Worm (Caenorhabditis elegans) whole organism, L4/young adult: ENCODE data around the gene C33D9.3.
"Not testable (repeated sequence)": the region's sequence is repeated elsewhere in the genome, so short reads cannot be mapped to it uniquely, and the experiment has no call there.

ENCODE experiments used
- W03F9.2 ChIP-seq: fragments of 150-350 bp; optimal IDR thresholded peaks from 2 replicates; lab custom pipeline; 2014; ENCODE audit warnings: missing biosample characterization, missing genetic modification characterization
- dao-5 ChIP-seq: sonication (generic microtip); optimal IDR thresholded peaks from 2 replicates; lab custom pipeline; 2016; ENCODE audit warnings: missing genotype, missing genetic modification characterization, moderate library complexity, missing compliant biosample characterization
- him-1 ChIP-seq: sonication (generic microtip); optimal IDR thresholded peaks from 2 replicates; lab custom pipeline; 2016; ENCODE audit warnings: missing genotype, missing genetic modification reagents, missing genetic modification characterization, missing compliant biosample characterization

Gene C33D9.3

DNA sequence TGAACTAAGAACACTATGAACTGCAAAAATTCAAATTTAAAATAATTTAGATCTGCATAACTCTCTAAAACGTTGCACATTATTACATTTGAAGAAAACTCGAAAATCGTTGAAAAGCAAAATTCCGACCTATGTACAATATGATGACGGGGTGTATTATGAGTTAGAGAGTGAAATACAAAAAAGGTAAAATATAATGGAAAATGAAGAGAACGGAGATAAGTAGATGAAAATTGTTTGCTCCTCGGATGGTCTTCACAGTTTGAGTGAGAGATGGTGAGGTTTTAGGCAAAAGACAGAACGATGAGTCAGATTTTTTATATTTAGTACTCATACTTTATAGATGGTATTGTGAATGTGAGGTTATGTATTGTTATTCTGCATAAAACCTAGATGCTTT is 14.6 kb upstream of the C33D9.3 start:
- no peak for TF ChIP-seq him-1
- no peak for TF ChIP-seq W03F9.2 (tag; lab: Kevin White, UChicago)
- no peak for TF ChIP-seq dao-5 (tag; lab: Kevin White, UChicago)

- TF ChIP-seq him-1: no peak
- TF ChIP-seq dao-5 (tag; lab: Kevin White, UChicago): no peak
- no peak for TF ChIP-seq W03F9.2 (tag; lab: Kevin White, UChicago)
Measured at ce11 chrIV:8798255-8798654, 5.5 kb upstream of the C33D9.3 start, which contains the start of gene clec-182. Gene clec-182 (minus strand): TSS chrIV:8798355.

- TF ChIP-seq him-1 (peak; percentile 73), dao-5 (tag; lab: Kevin White, UChicago) (no peak)
Measured at ce11 chrIV:8796246-8796645, 3.5 kb upstream of the C33D9.3 start.

ce11 chrIV:8794895-8795665 is 2.4 kb upstream of the C33D9.3 start:
- TF ChIP-seq dao-5 (tag; lab: Kevin White, UChicago): no peak
- TF ChIP-seq him-1: peak; percentile 90
- peak; percentile 67 for TF ChIP-seq W03F9.2 (tag; lab: Kevin White, UChicago)

DNA sequence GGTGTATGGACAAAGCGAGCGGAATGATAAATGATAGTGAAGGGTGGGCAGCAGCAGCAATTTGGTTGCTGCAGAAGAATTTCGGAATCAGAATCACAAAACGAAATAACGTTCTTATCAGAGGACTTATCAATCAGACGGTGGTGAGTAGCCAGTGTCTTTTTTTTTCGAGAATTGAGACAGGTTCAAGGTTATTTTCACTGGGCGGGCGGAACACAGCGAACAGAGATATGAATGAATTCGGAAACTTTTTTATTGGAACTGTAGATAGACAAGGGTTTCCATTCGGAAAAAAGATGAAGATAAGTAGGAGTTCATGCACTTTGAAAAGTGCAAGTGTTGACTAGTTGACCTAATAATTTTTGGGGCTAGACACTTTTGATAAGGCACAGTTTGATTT is 515 bp upstream of the C33D9.3 start:
- no peak for TF ChIP-seq him-1
- peak; percentile 39 for TF ChIP-seq W03F9.2 (tag; lab: Kevin White, UChicago)

DNA sequence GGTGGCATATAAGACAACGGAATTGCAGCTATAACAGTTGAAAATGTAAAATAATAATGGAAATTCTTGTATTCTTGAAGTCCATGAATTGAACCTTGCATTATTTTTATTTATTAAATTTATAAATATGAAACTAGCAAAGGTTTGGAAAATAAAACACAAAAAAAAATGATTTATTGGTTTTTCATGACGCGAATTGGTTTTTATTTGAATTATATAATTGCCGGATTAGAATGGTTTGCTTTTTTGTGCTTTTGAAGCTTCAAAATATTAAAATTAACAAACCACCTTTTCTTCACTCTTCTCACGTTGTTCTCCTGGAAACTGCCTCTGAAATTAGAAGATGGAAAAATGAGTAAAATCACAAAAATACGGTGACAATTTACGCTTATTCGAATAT is 2.6 kb downstream of the C33D9.3 start, which contains the start of gene sru-35:
TSS of gene sru-35 (minus strand) at position 101 of the 400 bp plus-strand sequence.
- TF ChIP-seq him-1 (no peak), W03F9.2 (tag; lab: Kevin White, UChicago) (no peak), dao-5 (tag; lab: Kevin White, UChicago) (no peak)

ce11 chrIV:8788048-8788447 is 4.7 kb downstream of the C33D9.3 start, which contains the start of gene C33D9.10:
Gene C33D9.10 (minus strand): TSS chrIV:8788148.
- not testable (repeated sequence) for TF ChIP-seq dao-5 (tag; lab: Kevin White, UChicago); W03F9.2 (tag; lab: Kevin White, UChicago); him-1

- TF ChIP-seq him-1 (no peak), W03F9.2 (tag; lab: Kevin White, UChicago) (no peak), dao-5 (tag; lab: Kevin White, UChicago) (no peak)
Measured at ce11 chrIV:8786654-8787053, 6.1 kb downstream of the C33D9.3 start, which contains the start of gene C33D9.8. Gene C33D9.8 (minus strand): TSS chrIV:8786752.

DNA sequence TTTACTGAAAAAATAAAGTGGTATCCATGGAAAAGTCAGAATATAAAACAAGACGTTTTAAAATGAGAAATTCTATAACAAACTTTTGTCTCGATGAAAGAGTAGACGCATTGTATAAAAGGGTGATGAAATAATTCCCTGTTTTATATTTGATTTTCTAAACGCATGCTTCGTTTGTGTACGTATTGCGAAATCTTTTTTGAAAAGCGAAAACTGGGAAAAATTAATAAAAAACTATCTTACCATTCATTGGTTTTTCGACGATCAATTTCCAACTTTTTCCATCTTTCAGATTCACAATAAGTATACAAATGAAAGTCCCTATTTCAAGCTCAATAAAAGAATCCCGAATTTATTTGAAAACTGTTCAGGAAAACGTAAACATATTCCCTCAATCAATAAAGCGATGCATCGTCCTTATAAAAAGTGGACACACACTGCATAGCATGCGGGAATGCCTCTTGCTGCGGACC is 7.8 kb downstream of the C33D9.3 start, which contains the start of gene C33D9.13:
TSS of gene C33D9.13 (minus strand) at position 423 of the 473 bp plus-strand sequence.
- TF ChIP-seq dao-5 (tag; lab: Kevin White, UChicago) (no peak), him-1 (no peak), W03F9.2 (tag; lab: Kevin White, UChicago) (no peak)

DNA sequence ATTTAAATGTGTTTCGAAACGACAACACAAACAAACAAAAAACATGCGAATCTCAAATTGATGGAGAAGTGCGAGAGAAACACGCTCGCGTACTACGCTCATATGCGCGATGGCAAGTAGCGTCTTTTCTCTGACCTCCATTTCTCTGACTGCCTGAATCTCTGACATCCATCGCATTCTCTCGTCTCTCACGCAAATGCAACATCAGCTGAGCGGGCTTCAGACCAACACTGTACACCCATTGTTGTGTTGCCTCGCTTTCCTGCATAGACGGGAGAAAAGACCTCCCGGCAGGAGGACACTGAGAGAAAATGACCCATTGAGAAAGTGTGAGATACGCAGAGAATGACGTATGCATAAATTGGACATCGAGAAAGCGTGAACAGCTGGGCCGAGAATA is 10.5 kb downstream of the C33D9.3 start:
- TF ChIP-seq him-1 (no peak), W03F9.2 (tag; lab: Kevin White, UChicago) (no peak), dao-5 (tag; lab: Kevin White, UChicago) (no peak)

DNA sequence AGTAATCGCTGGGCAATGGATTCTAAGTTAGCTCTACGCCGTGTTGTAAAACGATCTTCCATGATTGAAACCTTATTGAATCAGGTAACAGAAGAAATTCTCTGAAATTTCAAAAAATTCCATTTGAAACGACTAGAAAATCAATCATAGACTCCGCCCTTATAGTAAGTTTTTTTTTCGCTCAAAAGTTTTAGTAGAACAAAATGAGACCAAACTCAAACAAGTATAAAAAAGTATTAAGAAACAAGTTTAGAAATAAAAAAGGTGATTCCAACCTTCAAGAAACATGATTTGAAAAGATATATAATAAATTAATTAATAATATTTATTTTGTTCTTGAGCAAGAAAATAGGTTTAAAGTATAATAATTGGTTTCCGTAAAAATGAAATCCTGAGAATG is 14.7 kb downstream of the C33D9.3 start, which contains the start of gene C33D9.6:
TSS of gene C33D9.6 (minus strand) at position 101 of the 400 bp plus-strand sequence.
- TF ChIP-seq dao-5 (tag; lab: Kevin White, UChicago): no peak
- TF ChIP-seq him-1: no peak
- no peak for TF ChIP-seq W03F9.2 (tag; lab: Kevin White, UChicago)

DNA sequence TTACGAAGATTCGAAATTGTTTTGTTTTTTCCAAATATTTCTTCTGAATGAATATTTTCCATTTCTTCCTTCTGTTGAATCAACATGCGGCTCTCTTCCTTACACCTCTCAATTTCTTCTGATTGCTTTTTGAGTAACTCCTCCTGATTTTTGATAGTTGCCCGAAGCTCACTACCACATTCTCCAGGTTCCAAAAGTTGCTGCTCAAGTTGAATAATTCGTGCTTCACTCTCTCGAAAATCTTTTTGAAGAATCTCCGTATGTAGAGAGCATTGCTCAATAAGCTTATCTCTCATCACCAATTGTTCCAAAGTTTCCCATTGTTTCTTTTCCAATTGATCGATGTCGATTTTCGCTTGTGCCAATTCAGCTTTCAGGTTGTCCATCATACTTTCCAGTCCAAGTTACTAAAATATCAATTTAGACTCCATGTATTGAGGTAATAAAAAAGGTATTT is 19.9 kb downstream of the C33D9.3 start, which contains the start of gene F20C5.6:
TSS of gene F20C5.6 (minus strand) at position 407 of the 457 bp plus-strand sequence.
- TF ChIP-seq him-1 (no peak), W03F9.2 (tag; lab: Kevin White, UChicago) (no peak), dao-5 (tag; lab: Kevin White, UChicago) (no peak)

ce11 chrIV:8769539-8769938 is 23.2 kb downstream of the C33D9.3 start, which contains the start of gene F20C5.5:
Gene F20C5.5 (minus strand): TSS chrIV:8769639.
- no peak for TF ChIP-seq dao-5 (tag; lab: Kevin White, UChicago)
- no peak for TF ChIP-seq him-1
- no peak for TF ChIP-seq W03F9.2 (tag; lab: Kevin White, UChicago)

- TF ChIP-seq him-1: no peak
- no peak for TF ChIP-seq dao-5 (tag; lab: Kevin White, UChicago)
- no peak for TF ChIP-seq W03F9.2 (tag; lab: Kevin White, UChicago)
Measured at ce11 chrIV:8764567-8764966, 28.1 kb downstream of the C33D9.3 start, which contains the start of gene cdc-50.B. Gene cdc-50.B (plus strand): TSS chrIV:8764867.
